Fruit fly (Drosophila melanogaster): ENCODE data around the gene Arts.

The Arts gene

DNA sequence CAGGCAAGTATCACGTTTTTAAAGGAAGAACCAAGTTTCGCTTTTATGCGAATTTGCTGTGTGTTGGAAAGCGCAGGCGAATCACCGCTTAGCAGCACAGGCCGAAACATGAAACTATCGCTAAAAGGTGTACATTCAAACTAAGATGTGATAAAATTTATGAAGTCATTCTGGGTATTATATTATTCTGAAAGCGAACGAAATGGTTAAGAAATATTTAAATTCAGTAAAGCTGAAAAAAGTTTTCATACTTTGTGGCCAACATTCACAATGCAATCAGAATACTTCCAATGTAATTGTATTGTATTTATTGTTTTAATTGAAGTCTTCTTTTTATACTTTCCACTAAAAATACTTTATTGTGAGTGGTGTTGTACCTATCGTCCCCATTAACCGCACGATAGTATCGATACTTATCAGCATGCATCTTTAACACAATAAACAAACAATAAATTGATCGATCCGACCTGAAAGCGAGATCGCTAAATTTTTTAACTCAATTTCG is 21.4 kb upstream of the Arts start, which contains the start of gene Smn (continued):
- TF ChIP-seq HHEX (GFP tag; optimal IDR thresholded peaks at IDR 0.05), result no peak
- no peak for TF ChIP-seq Awh (GFP tag; IDR thresholded peaks at IDR 0.05)
- TF ChIP-seq CG15011 (GFP tag; optimal IDR thresholded peaks at IDR 0.05), result no peak
- no peak for TF ChIP-seq NfI (GFP tag; optimal IDR thresholded peaks at IDR 0.05)
- no peak for TF ChIP-seq CG8478 (optimal IDR thresholded peaks at IDR 0.05)
- TF ChIP-seq CG10366 (GFP tag; IDR thresholded peaks at IDR 0.05), result no peak
- TF ChIP-seq Hsf (GFP tag; optimal IDR thresholded peaks at IDR 0.05), result peak; percentile 46
- TF ChIP-seq CG7963 (GFP tag; IDR thresholded peaks at IDR 0.05; ENCODE audit: partially characterized antibody), result peak; percentile 64; the same call in 2 of the 3 replicates
- no peak for TF ChIP-seq Deaf1 (tag; optimal IDR thresholded peaks at IDR 0.05)
- peak; percentile 60 for TF ChIP-seq HLH54F (GFP tag; optimal IDR thresholded peaks at IDR 0.05)
- no peak for TF ChIP-seq CG14667 (GFP tag; IDR thresholded peaks at IDR 0.05)
- peak; percentile 37 for TF ChIP-seq Bteb2 (GFP tag; optimal IDR thresholded peaks at IDR 0.05)
- TF ChIP-seq Fer3 (tag; optimal IDR thresholded peaks at IDR 0.05), result peak; percentile 17
- TF ChIP-seq sisA (GFP tag; IDR thresholded peaks at IDR 0.05), result 0 out of 2 replicates have a peak, but pooled peaks have one; percentile 11
- peak; percentile 66 for TF ChIP-seq CoRest (tag; optimal IDR thresholded peaks at IDR 0.05)
- TF ChIP-seq sna (GFP tag; IDR thresholded peaks at IDR 0.05; ENCODE audit: partially characterized antibody), result peak; percentile 73
- no peak for TF ChIP-seq Ssrp (tag; optimal IDR thresholded peaks at IDR 0.05)
- no peak for TF ChIP-seq Jarid2 (GFP tag; optimal IDR thresholded peaks at IDR 0.05)
- TF ChIP-seq CG9932 (GFP tag; IDR thresholded peaks at IDR 0.05), result peak; percentile 71
- TF ChIP-seq insv (GFP tag; optimal IDR thresholded peaks at IDR 0.05), result no peak
- TF ChIP-seq CG16863 (GFP tag; optimal IDR thresholded peaks at IDR 0.05), result peak; percentile 52
- no peak for TF ChIP-seq zfh1 (GFP tag; IDR thresholded peaks at IDR 0.05)
- no peak for TF ChIP-seq Aef1 (GFP tag; IDR thresholded peaks at IDR 0.05)
- TF ChIP-seq gce (GFP tag; IDR thresholded peaks at IDR 0.05), result no peak
- peak; percentile 47 for TF ChIP-seq PHDP (tag; optimal IDR thresholded peaks at IDR 0.05)
- no peak for TF ChIP-seq wdn (GFP tag; IDR thresholded peaks at IDR 0.05)
- TF ChIP-seq CG9797 (GFP tag; optimal IDR thresholded peaks at IDR 0.05), result no peak
- TF ChIP-seq CG7271 (tag; optimal IDR thresholded peaks at IDR 0.05), result no peak
- no peak for TF ChIP-seq CG12299 (tag; optimal IDR thresholded peaks at IDR 0.05)
- peak; percentile 51 for TF ChIP-seq fu2 (GFP tag; optimal IDR thresholded peaks at IDR 0.05)
- no peak for TF ChIP-seq CG6254 (GFP tag; optimal IDR thresholded peaks at IDR 0.05)
- peak; percentile 72 for TF ChIP-seq CG2129 (GFP tag; IDR thresholded peaks at IDR 0.05; ENCODE audit: partially characterized antibody)
- peak; percentile 37 for TF ChIP-seq CG4424 (GFP tag; optimal IDR thresholded peaks at IDR 0.05)
- TF ChIP-seq CG7786 (GFP tag; optimal IDR thresholded peaks at IDR 0.05), result peak; percentile 59
- peak; percentile 53; the same call in 1 of the 2 replicates for TF ChIP-seq CG31441 (GFP tag; IDR thresholded peaks at IDR 0.05)
- peak; percentile 15 for TF ChIP-seq vfl (GFP tag; optimal IDR thresholded peaks at IDR 0.05)
- no peak for TF ChIP-seq CrebB (tag; optimal IDR thresholded peaks at IDR 0.05)
- no peak for TF ChIP-seq CG16815 (GFP tag; optimal IDR thresholded peaks at IDR 0.05)
- no peak for TF ChIP-seq CG17912 (GFP tag; optimal IDR thresholded peaks at IDR 0.05)
- no peak for TF ChIP-seq stc (GFP tag; IDR thresholded peaks at IDR 0.05)
- no peak for TF ChIP-seq slou (GFP tag; optimal IDR thresholded peaks at IDR 0.05)
- peak; percentile 34; the same call in 1 of the 2 replicates for TF ChIP-seq CG6689 (GFP tag; IDR thresholded peaks at IDR 0.05)
- TF ChIP-seq ato (GFP tag; IDR thresholded peaks at IDR 0.05; ENCODE audit: partially characterized antibody), result peak; percentile 72
- peak; percentile 90 for TF ChIP-seq CG16813 (GFP tag; IDR thresholded peaks at IDR 0.05; ENCODE audit: partially characterized antibody)
- peak; percentile 70 for TF ChIP-seq Bgb (GFP tag; IDR thresholded peaks at IDR 0.05; ENCODE audit: partially characterized antibody)
- TF ChIP-seq wor (GFP tag; IDR thresholded peaks at IDR 0.05), result no peak
- no peak for TF ChIP-seq sens-2 (GFP tag; IDR thresholded peaks at IDR 0.05)
- peak; percentile 65 for TF ChIP-seq Dref (GFP tag; IDR thresholded peaks at IDR 0.05)
- TF ChIP-seq Gsc (GFP tag; IDR thresholded peaks at IDR 0.05), result no peak
- TF ChIP-seq zen (tag; optimal IDR thresholded peaks at IDR 0.05), result peak; percentile 28
- TF ChIP-seq E2f1 (GFP tag; IDR thresholded peaks at IDR 0.05), result no peak

Measured in whole organism, embryonic.